Worm (Caenorhabditis elegans) whole organism, L3 larva: Measurements from ENCODE around the gene F42F12.11.

Source experiments
- ZK546.5 ChIP-seq: sonication (generic microtip); optimal IDR thresholded peaks from 2 replicates; lab custom pipeline; 2017; ENCODE audit warnings: missing biosample characterization, missing genetic modification characterization
- aly-2 ChIP-seq: fragments of 150-350 bp; optimal IDR thresholded peaks from 2 replicates; lab custom pipeline; 2014; ENCODE audit warnings: missing biosample characterization, missing genetic modification characterization
- ceh-16 ChIP-seq: sonication (generic microtip); optimal IDR thresholded peaks from 2 replicates; lab custom pipeline; 2017; ENCODE audit warnings: missing biosample characterization, missing genetic modification characterization
- ceh-28 ChIP-seq: fragments of 150-350 bp; optimal IDR thresholded peaks from 2 replicates; lab custom pipeline; 2014; ENCODE audit warnings: missing biosample characterization, missing genetic modification reagents, missing genetic modification characterization
- ceh-82 ChIP-seq: fragments of 150-350 bp; optimal IDR thresholded peaks from 2 replicates; lab custom pipeline; 2014; ENCODE audit warnings: missing biosample characterization, missing genetic modification characterization
- daf-12 ChIP-seq: fragments of 150-350 bp; optimal IDR thresholded peaks from 2 replicates; lab custom pipeline; 2014; ENCODE audit warnings: missing biosample characterization, missing genetic modification reagents, missing genetic modification characterization
- egl-27 ChIP-seq: sonication (generic microtip); optimal IDR thresholded peaks from 4 replicates; lab custom pipeline; 2017; ENCODE audit warnings: missing biosample characterization, missing genetic modification reagents, missing genetic modification characterization
- egl-5 ChIP-seq: fragments of 150-350 bp; optimal IDR thresholded peaks from 2 replicates; lab custom pipeline; 2017; ENCODE audit warnings: missing biosample characterization, missing genetic modification reagents, missing genetic modification characterization, inconsistent platforms
- elt-1 ChIP-seq: fragments of 150-350 bp; optimal IDR thresholded peaks from 2 replicates; lab custom pipeline; 2014; ENCODE audit warnings: missing biosample characterization, missing genetic modification characterization
- elt-2 ChIP-seq: sonication (generic microtip); optimal IDR thresholded peaks from 2 replicates; lab custom pipeline; 2016; ENCODE audit warnings: missing genetic modification reagents, mild to moderate bottlenecking, missing genetic modification characterization, missing compliant biosample characterization
- eor-1 ChIP-seq, 2 experiments: fragments of 150-350 bp; optimal IDR thresholded peaks; 2 replicates each; lab custom pipeline; 2014 to 2018; ENCODE audit warnings: missing biosample characterization in 2 of 2, missing genetic modification characterization in 2 of 2
- fkh-10 ChIP-seq: sonication (generic microtip); optimal IDR thresholded peaks from 2 replicates; lab custom pipeline; 2017; ENCODE audit warnings: missing biosample characterization, missing genetic modification reagents, missing genetic modification characterization
- fkh-2 ChIP-seq: fragments of 150-350 bp; optimal IDR thresholded peaks from 2 replicates; lab custom pipeline; 2014; ENCODE audit warnings: missing biosample characterization, missing genetic modification reagents, missing genetic modification characterization
- fos-1 ChIP-seq: fragments of 150-350 bp; optimal IDR thresholded peaks from 2 replicates; lab custom pipeline; 2014; ENCODE audit warnings: missing biosample characterization, missing genetic modification characterization
- hmg-11 ChIP-seq: sonication (generic microtip); optimal IDR thresholded peaks from 2 replicates; lab custom pipeline; 2016; ENCODE audit warnings: missing genetic modification characterization, missing compliant biosample characterization
- jun-1 ChIP-seq: fragments of 150-350 bp; optimal IDR thresholded peaks from 2 replicates; lab custom pipeline; 2014; ENCODE audit warnings: missing biosample characterization, missing genetic modification reagents, missing genetic modification characterization
- lin-39 ChIP-seq: fragments of 150-350 bp; optimal IDR thresholded peaks from 2 replicates; lab custom pipeline; 2018; ENCODE audit warnings: missing biosample characterization, missing genetic modification reagents, missing genetic modification characterization
- lsy-12 ChIP-seq: sonication (generic microtip); optimal IDR thresholded peaks from 2 replicates; lab custom pipeline; 2016; ENCODE audit warnings: mild to moderate bottlenecking, missing genetic modification characterization, missing compliant biosample characterization
- nfya-1 ChIP-seq: sonication (generic microtip); optimal IDR thresholded peaks from 2 replicates; lab custom pipeline; 2017; ENCODE audit warnings: missing genetic modification characterization, mild to moderate bottlenecking, missing compliant biosample characterization, antibody characterized with exemption, moderate library complexity; ENCODE audit not compliant: insufficient read depth
- nhr-12 ChIP-seq: fragments of 150-350 bp; optimal IDR thresholded peaks from 2 replicates; lab custom pipeline; 2014; ENCODE audit warnings: missing biosample characterization, missing genetic modification characterization
- nhr-23 ChIP-seq: fragments of 150-350 bp; optimal IDR thresholded peaks from 2 replicates; lab custom pipeline; 2014; ENCODE audit warnings: missing biosample characterization, missing genetic modification reagents, missing genetic modification characterization
- nhr-237 ChIP-seq: fragments of 150-350 bp; optimal IDR thresholded peaks from 2 replicates; lab custom pipeline; 2014; ENCODE audit warnings: missing biosample characterization, missing genetic modification characterization
- nhr-25 ChIP-seq: sonication (generic microtip); optimal IDR thresholded peaks from 2 replicates; lab custom pipeline; 2017; ENCODE audit warnings: missing biosample characterization, missing genetic modification characterization
- nhr-28 ChIP-seq: fragments of 150-350 bp; optimal IDR thresholded peaks from 2 replicates; lab custom pipeline; 2014; ENCODE audit warnings: missing biosample characterization, missing genetic modification characterization
- nhr-43 ChIP-seq: sonication (generic microtip); optimal IDR thresholded peaks from 2 replicates; lab custom pipeline; 2016; ENCODE audit warnings: mild to moderate bottlenecking, missing genetic modification characterization, missing compliant biosample characterization; ENCODE audit not compliant: poor library complexity, severe bottlenecking
- nhr-67 ChIP-seq: fragments of 150-350 bp; optimal IDR thresholded peaks from 2 replicates; lab custom pipeline; 2014; ENCODE audit warnings: missing biosample characterization, missing genetic modification characterization
- nhr-76 ChIP-seq: fragments of 150-350 bp; sonication (generic microtip); optimal IDR thresholded peaks from 5 replicates; lab custom pipeline; 2014; ENCODE audit warnings: missing biosample characterization, missing genetic modification characterization
- nhr-77 ChIP-seq: fragments of 150-350 bp; optimal IDR thresholded peaks from 2 replicates; lab custom pipeline; 2014; ENCODE audit warnings: missing biosample characterization, missing genetic modification characterization
- pha-4 ChIP-seq: fragments of 150-350 bp; optimal IDR thresholded peaks from 2 replicates; lab custom pipeline; 2014; ENCODE audit warnings: missing biosample characterization, missing genetic modification reagents, missing genetic modification characterization
- pqm-1 ChIP-seq: fragments of 150-350 bp; optimal IDR thresholded peaks from 2 replicates; lab custom pipeline; 2017; ENCODE audit warnings: missing biosample characterization, missing genetic modification characterization, inconsistent platforms
- sea-2 ChIP-seq: fragments of 150-350 bp; sonication (generic microtip); optimal IDR thresholded peaks from 4 replicates; lab custom pipeline; 2014; ENCODE audit warnings: missing biosample characterization, missing genetic modification reagents, missing genetic modification characterization
- skn-1 ChIP-seq: fragments of 150-350 bp; optimal IDR thresholded peaks from 2 replicates; lab custom pipeline; 2014; ENCODE audit warnings: missing biosample characterization, missing genetic modification characterization
- unc-39 ChIP-seq: sonication (generic microtip); optimal IDR thresholded peaks from 4 replicates; lab custom pipeline; 2017; ENCODE audit warnings: missing biosample characterization, missing genetic modification characterization
- unc-62 ChIP-seq: fragments of 150-350 bp; sonication (generic microtip); optimal IDR thresholded peaks from 4 replicates; lab custom pipeline; 2014; ENCODE audit warnings: missing biosample characterization, missing genetic modification reagents, missing genetic modification characterization

The F42F12.11 gene

DNA sequence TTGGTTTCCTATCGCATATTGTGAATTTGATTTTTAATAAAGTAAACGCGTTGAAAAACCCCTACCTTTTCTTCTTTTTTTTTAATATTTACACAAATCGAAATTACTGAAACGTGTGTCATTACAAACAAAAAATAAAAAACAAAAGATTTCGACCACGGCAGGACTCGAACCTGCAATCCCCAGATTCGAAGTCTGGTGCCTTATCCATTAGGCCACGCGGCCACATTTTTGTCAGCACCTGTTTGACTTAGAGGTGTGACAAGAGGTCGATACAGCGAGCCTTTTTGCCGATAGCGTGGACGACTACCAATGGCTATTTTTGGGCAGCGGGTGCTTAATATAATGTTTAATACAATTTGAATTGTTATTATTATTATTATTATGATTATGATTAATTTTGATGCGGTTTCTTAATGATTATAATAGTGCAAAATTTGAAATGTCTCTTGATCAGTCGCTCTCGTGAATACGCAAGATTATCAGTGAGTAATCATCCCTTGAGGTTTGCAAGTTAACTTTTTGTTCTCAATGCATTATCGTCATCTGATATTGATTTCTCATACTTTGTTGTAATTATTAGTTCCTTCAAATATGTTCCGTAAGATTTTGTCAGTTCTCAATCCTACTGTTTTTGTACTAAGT is 8.9 kb upstream of the F42F12.11 start, which contains the start of gene srd-44:
Gene srd-44, plus strand, starts transcription at position 595 of the 645 bp plus-strand sequence.
- TF ChIP-seq nhr-28 (tag; lab: Kevin White, UChicago) (no peak), daf-12 (tag; lab: Kevin White, UChicago) (no peak), fkh-2 (no peak), nhr-43 (tag; lab: Kevin White, UChicago) (peak; percentile 10)
- TF ChIP-seq, all 47 proteins: peak for 1

DNA sequence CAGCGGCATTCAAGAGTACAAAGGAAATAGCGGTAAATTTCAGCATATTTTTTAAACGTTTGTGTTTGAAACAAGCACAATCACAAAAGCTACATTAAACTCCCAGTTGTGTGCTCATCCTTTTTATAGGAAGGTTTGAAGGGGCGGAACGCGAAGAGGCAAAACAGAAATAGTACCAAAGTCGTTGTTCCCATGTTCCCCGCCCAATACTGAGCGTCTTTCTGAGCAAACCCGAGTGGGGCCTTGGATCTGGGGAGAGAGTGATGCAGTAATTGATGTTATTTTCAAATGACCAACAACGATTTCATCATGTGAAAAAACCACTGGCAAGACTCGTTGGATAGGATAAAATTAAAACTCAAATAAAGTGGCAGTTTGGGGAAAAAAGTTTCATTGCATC is 5.5 kb upstream of the F42F12.11 start, which contains the start of gene zig-2:
Gene zig-2, minus strand, starts transcription at position 101 of the 400 bp plus-strand sequence.
- no peak for TF ChIP-seq pqm-1 (tag; lab: Kevin White, UChicago)

DNA sequence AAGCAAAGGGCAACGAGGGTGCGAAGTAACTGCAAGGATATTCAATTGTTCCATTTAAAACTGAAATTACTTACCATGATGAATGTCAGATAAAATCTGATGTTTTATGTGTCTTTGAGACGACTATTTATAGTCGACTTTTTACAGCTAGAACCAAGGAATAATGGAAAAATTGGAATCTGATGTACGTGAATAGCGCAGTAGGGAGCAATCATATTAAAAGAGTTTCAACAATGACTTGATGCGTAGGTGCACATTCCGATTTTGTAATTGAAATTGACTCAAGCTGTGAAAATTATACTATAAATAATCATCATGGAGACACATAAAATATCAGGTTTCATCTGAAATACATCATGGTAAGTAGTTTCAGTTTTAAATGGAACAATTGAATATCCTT is 3.5 kb upstream of the F42F12.11 start, which contains the start of the genes nspc-9 and nspc-10:
Gene nspc-9, minus strand, starts transcription at position 101 of the 400 bp plus-strand sequence.
Gene nspc-10, plus strand, starts transcription at position 331 of the 400 bp plus-strand sequence.
- TF ChIP-seq fkh-10 (no peak), aly-2 (tag; lab: Kevin White, UChicago) (no peak), elt-1 (tag; lab: Kevin White, UChicago) (no peak), nhr-67 (tag; lab: Kevin White, UChicago) (no peak), egl-27 (tag; lab: Kevin White, UChicago) (no peak), nhr-237 (tag; lab: Kevin White, UChicago) (no peak), eor-1 (tag; optimal IDR thresholded peaks at IDR 0.05; lab: Kevin White, UChicago) (no peak), nhr-77 (tag; lab: Kevin White, UChicago) (no peak), ZK546.5 (tag; lab: Kevin White, UChicago) (no peak), ceh-82 (tag; lab: Kevin White, UChicago) (no peak), nhr-76 (tag; lab: Kevin White, UChicago) (no peak), ceh-28 (tag; lab: Kevin White, UChicago) (no peak), unc-62 (no peak), nhr-25 (tag; lab: Kevin White, UChicago) (no peak), lin-39 (tag; lab: Kevin White, UChicago) (no peak)

DNA sequence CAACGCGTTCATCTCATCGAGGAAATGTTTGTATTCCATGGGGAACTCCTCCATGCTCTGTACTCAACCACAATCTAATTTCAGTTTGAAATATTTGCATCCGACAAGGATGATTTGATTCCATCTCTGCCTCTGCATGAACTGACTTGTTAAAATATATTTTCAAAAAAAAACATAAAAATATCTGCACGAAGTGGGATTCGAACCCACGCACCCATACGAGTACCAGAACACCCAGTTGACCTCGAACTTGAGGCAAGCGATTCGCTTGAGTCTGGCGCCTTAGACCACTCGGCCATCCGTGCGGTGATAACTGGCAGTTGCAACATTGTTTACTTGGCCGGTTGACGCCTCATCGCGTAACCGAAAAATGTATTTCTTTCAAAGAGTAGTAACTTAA is 993 bp downstream of the F42F12.11 start:
- no peak for TF ChIP-seq ceh-28 (tag; lab: Kevin White, UChicago)
- no peak for TF ChIP-seq elt-1 (tag; lab: Kevin White, UChicago)
- TF ChIP-seq nhr-67 (tag; lab: Kevin White, UChicago), result no peak
- TF ChIP-seq ZK546.5 (tag; lab: Kevin White, UChicago), result no peak
- TF ChIP-seq pha-4 (tag; lab: Kevin White, UChicago), result no peak
- TF ChIP-seq lsy-12 (tag; lab: Kevin White, UChicago), result no peak
- TF ChIP-seq nhr-12, result no peak
- TF ChIP-seq pqm-1 (tag; lab: Kevin White, UChicago), result no peak
- TF ChIP-seq skn-1 (tag; lab: Kevin White, UChicago), result peak; percentile 51
- TF ChIP-seq nhr-28 (tag; lab: Kevin White, UChicago), result no peak
- TF ChIP-seq ceh-82 (tag; lab: Kevin White, UChicago), result no peak
- no peak for TF ChIP-seq unc-39 (tag; lab: Kevin White, UChicago)
- TF ChIP-seq nhr-25 (tag; lab: Kevin White, UChicago), result no peak
- peak; percentile 26 for TF ChIP-seq nfya-1 (tag; lab: Kevin White, UChicago)
- TF ChIP-seq nhr-23, result no peak
- TF ChIP-seq eor-1 (tag; optimal IDR thresholded peaks at IDR 0.05; lab: Kevin White, UChicago), result no peak
- TF ChIP-seq egl-5 (tag; lab: Kevin White, UChicago), result no peak
- TF ChIP-seq fos-1 (tag; lab: Kevin White, UChicago), result no peak
- no peak for TF ChIP-seq daf-12 (tag; lab: Kevin White, UChicago)
- TF ChIP-seq elt-2 (tag; lab: Kevin White, UChicago), result peak; percentile 49
- no peak for TF ChIP-seq sea-2
- TF ChIP-seq hmg-11 (tag; lab: Kevin White, UChicago), result peak; percentile 4
- no peak for TF ChIP-seq jun-1 (tag; lab: Kevin White, UChicago)
- peak; percentile 36 for TF ChIP-seq nhr-43 (tag; lab: Kevin White, UChicago)
- TF ChIP-seq ceh-16 (tag; lab: Kevin White, UChicago), result no peak
- no peak for TF ChIP-seq lin-39 (tag; lab: Kevin White, UChicago)
